Fruit fly (Drosophila melanogaster): Measurements from ENCODE around the gene CG31268.
A peak's percentile ranks its signal among the peaks of the same experiment; 100 is the strongest.

The CG31268 gene

DNA sequence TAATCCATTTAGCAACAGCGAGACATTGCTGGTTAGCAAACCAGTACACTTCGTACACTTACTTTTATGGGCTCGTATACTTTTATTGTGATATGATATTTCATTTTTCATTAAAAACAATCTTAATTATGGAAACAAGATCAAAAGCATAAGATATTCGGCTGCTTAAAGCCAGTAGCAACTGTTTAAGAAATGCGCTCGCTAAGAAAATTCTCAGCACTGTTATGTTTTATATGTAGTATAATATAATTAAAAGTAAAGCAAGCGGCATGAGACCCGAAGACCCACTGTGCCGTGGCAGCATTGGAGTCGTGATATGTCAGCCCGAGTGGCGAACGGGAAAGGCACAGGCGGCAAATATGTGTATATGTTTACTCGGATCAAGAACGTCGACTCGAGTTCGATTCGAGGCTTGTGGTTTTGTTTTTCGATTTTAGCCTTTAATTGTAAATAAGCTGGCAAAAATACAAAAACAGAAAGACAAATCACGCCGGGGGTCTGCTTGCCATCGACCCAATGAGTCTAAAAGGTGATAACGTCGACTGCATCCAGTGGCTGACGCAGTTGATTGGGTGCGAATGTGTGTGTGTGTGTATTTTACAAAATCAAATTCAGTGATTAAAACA lies 12.6 kb upstream of the CG31268 start (continued):
- TF ChIP-seq Lpt (GFP tag; optimal IDR thresholded peaks at IDR 0.05) (no peak), CG8632 (GFP tag; optimal IDR thresholded peaks at IDR 0.05) (peak; percentile 1), Sox102F (GFP tag; optimal IDR thresholded peaks at IDR 0.05) (no peak), CG6276 (GFP tag; optimal IDR thresholded peaks at IDR 0.05) (no peak), CG6808 (GFP tag; optimal IDR thresholded peaks at IDR 0.05) (peak; percentile 63), CG4318 (GFP tag; optimal IDR thresholded peaks at IDR 0.05) (no peak), CG11902 (GFP tag; optimal IDR thresholded peaks at IDR 0.05) (no peak), Eip93F (GFP tag; optimal IDR thresholded peaks at IDR 0.05) (no peak), Sox14 (GFP tag; optimal IDR thresholded peaks at IDR 0.05) (no peak), ss (GFP tag; optimal IDR thresholded peaks at IDR 0.05) (peak; percentile 55 to 59), fkh (GFP tag; optimal IDR thresholded peaks at IDR 0.05) (no peak), Hr38 (GFP tag; optimal IDR thresholded peaks at IDR 0.05) (no peak), eg (GFP tag; IDR thresholded peaks at IDR 0.05) (no peak), fd85E (GFP tag; optimal IDR thresholded peaks at IDR 0.05) (no peak), Sox15 (GFP tag; optimal IDR thresholded peaks at IDR 0.05) (no peak), Blimp-1 (GFP tag; optimal IDR thresholded peaks at IDR 0.05) (no peak), CG15336 (GFP tag; IDR thresholded peaks at IDR 0.05) (no peak), Eip78C (GFP tag) (peak; percentile 78), Smox (GFP tag; optimal IDR thresholded peaks at IDR 0.05) (no peak), Eip75B (GFP tag; optimal IDR thresholded peaks at IDR 0.05) (no peak), fd59A (GFP tag; optimal IDR thresholded peaks at IDR 0.05) (no peak), acj6 (GFP tag; optimal IDR thresholded peaks at IDR 0.05) (no peak), CG11762 (GFP tag; optimal IDR thresholded peaks at IDR 0.05; ENCODE audit: insufficient read depth) (no peak), CG31627 (GFP tag; optimal IDR thresholded peaks at IDR 0.05) (no peak), CG8119 (GFP tag; IDR thresholded peaks at IDR 0.05) (no peak), cyc (GFP tag; optimal IDR thresholded peaks at IDR 0.05) (no peak), OdsH (GFP tag; optimal IDR thresholded peaks at IDR 0.05) (peak; percentile 8), CG6792 (GFP tag; optimal IDR thresholded peaks at IDR 0.05) (no peak), lz (GFP tag; optimal IDR thresholded peaks at IDR 0.05) (no peak), Met (GFP tag; optimal IDR thresholded peaks at IDR 0.05) (no peak), Ets96B (tag; optimal IDR thresholded peaks at IDR 0.05) (peak; percentile 48), Hr39 (GFP tag; optimal IDR thresholded peaks at IDR 0.05) (no peak), dsx (GFP tag; optimal IDR thresholded peaks at IDR 0.05; ENCODE audit: poor library complexity, severe bottlenecking) (peak; percentile 57)

DNA sequence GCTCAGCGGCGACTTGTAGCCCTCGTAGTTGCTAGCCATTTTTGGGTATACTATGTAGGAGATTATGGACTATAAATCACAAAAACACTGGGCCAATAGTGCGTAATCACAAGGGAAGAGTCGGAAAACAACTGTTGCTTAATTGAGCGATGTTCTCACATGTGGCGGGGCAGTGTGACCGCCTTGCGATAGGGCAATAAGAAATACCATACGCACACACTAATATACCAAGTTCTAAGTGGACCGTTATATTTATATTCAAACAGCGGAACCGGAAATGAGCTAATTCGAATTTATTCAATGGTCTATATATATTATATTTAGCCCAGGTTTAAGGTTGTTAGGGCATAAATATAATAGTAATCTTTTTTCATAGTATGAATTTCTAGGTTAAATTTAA lies 10.6 kb upstream of the CG31268 start, which contains the start of gene Adsl:
TSS of gene Adsl (minus strand) at position 165 of the 400 bp plus-strand sequence.
- no peak for TF ChIP-seq CG11902 (GFP tag; optimal IDR thresholded peaks at IDR 0.05)
- TF ChIP-seq net (GFP tag; optimal IDR thresholded peaks at IDR 0.05): peak; percentile 65
- TF ChIP-seq Sox15 (GFP tag; optimal IDR thresholded peaks at IDR 0.05): no peak
- peak; percentile 56 for TF ChIP-seq CG6808 (GFP tag; optimal IDR thresholded peaks at IDR 0.05)
- TF ChIP-seq spab (GFP tag; optimal IDR thresholded peaks at IDR 0.05): peak; percentile 27
- TF ChIP-seq Gug (GFP tag; IDR thresholded peaks at IDR 0.05): no peak
- TF ChIP-seq Eip93F (GFP tag; optimal IDR thresholded peaks at IDR 0.05): no peak
- TF ChIP-seq CG31627 (GFP tag; optimal IDR thresholded peaks at IDR 0.05): peak; percentile 18
- peak; percentile 73 for TF ChIP-seq svp (GFP tag)
- peak in 1 of 2 experiments; percentile 36 for TF ChIP-seq salr (GFP tag; optimal IDR thresholded peaks at IDR 0.05)
- TF ChIP-seq vri (GFP tag; optimal IDR thresholded peaks at IDR 0.05): no peak
- TF ChIP-seq CG6792 (GFP tag; optimal IDR thresholded peaks at IDR 0.05): peak; percentile 38
- TF ChIP-seq CG8632 (GFP tag; optimal IDR thresholded peaks at IDR 0.05): peak; percentile 36
- TF ChIP-seq CG11294 (GFP tag; IDR thresholded peaks at IDR 0.05): no peak
- TF ChIP-seq CG7368 (GFP tag; optimal IDR thresholded peaks at IDR 0.05): peak; percentile 26
- no peak for TF ChIP-seq Ets96B (tag; optimal IDR thresholded peaks at IDR 0.05)
- TF ChIP-seq fd59A (GFP tag; optimal IDR thresholded peaks at IDR 0.05): no peak
- no peak for TF ChIP-seq dac (GFP tag; optimal IDR thresholded peaks at IDR 0.05)
- TF ChIP-seq CG10631 (GFP tag; optimal IDR thresholded peaks at IDR 0.05): no peak
- peak; percentile 24 for TF ChIP-seq OdsH (GFP tag; optimal IDR thresholded peaks at IDR 0.05)
- TF ChIP-seq Hr38 (GFP tag; optimal IDR thresholded peaks at IDR 0.05): no peak
- TF ChIP-seq CG32006 (GFP tag; optimal IDR thresholded peaks at IDR 0.05): no peak
- TF ChIP-seq CG3919 (GFP tag; optimal IDR thresholded peaks at IDR 0.05): peak; percentile 69
- TF ChIP-seq Met (GFP tag; optimal IDR thresholded peaks at IDR 0.05): peak; percentile 67
- peak; percentile 45; the same call in 1 of the 3 replicates for TF ChIP-seq CG6163 (GFP tag; IDR thresholded peaks at IDR 0.05)
- TF ChIP-seq Sox102F (GFP tag; optimal IDR thresholded peaks at IDR 0.05): peak; percentile 54
- TF ChIP-seq esn (GFP tag; optimal IDR thresholded peaks at IDR 0.05): no peak
- TF ChIP-seq CG34406 (GFP tag; optimal IDR thresholded peaks at IDR 0.05): peak; percentile 62
- peak; percentile 56 for TF ChIP-seq CG1621 (tag; optimal IDR thresholded peaks at IDR 0.05)
- TF ChIP-seq Blimp-1 (GFP tag; optimal IDR thresholded peaks at IDR 0.05): peak; percentile 27
- TF ChIP-seq CG15336 (GFP tag; IDR thresholded peaks at IDR 0.05): no peak

All from whole organism, prepupa.